Fruit fly (Drosophila melanogaster): ENCODE data around the gene rump.

rump gene

dm6 chr3R:9502416-9502763 is 7.7 kb downstream of the rump start, which contains the start of gene RhoL (continued):
- TF ChIP-seq shn (GFP tag; optimal IDR thresholded peaks at IDR 0.05) (no peak), Hey (tag; optimal IDR thresholded peaks at IDR 0.05) (no peak), Ptx1 (GFP tag; IDR thresholded peaks at IDR 0.05) (no peak), Lhr (GFP tag; optimal IDR thresholded peaks at IDR 0.05) (no peak), CG43689 (GFP tag; IDR thresholded peaks at IDR 0.05) (no peak), p53 (GFP tag; optimal IDR thresholded peaks at IDR 0.05) (no peak), Sry-β (GFP tag; optimal IDR thresholded peaks at IDR 0.05) (no peak), Gsc (GFP tag; IDR thresholded peaks at IDR 0.05) (no peak), CkIIα-i1 (GFP tag; IDR thresholded peaks at IDR 0.05) (no peak), CG4854 (GFP tag; optimal IDR thresholded peaks at IDR 0.05) (no peak), CG7271 (tag; optimal IDR thresholded peaks at IDR 0.05) (no peak), Med (GFP tag) (peak; percentile 88), ftz-f1 (GFP tag; optimal IDR thresholded peaks at IDR 0.05) (peak; percentile 74), sens (GFP tag) (peak; percentile 83), HLHmδ (GFP tag; optimal IDR thresholded peaks at IDR 0.05) (peak; percentile 90), Jarid2 (GFP tag; optimal IDR thresholded peaks at IDR 0.05) (peak; percentile 98), ken (GFP tag; IDR thresholded peaks at IDR 0.05) (no peak), CG11723 (GFP tag; optimal IDR thresholded peaks at IDR 0.05) (no peak), br (optimal IDR thresholded peaks at IDR 0.05) (no peak), Elba2 (GFP tag; optimal IDR thresholded peaks at IDR 0.05) (no peak), chif (GFP tag; optimal IDR thresholded peaks at IDR 0.05) (no peak), ap (GFP tag; IDR thresholded peaks at IDR 0.05) (no peak), Xbp1 (GFP tag; optimal IDR thresholded peaks at IDR 0.05) (peak; percentile 21), tna (GFP tag; IDR thresholded peaks at IDR 0.05; ENCODE audit: partially characterized antibody) (peak; percentile 48; the same call in 1 of the 2 replicates), CG3847 (GFP tag; IDR thresholded peaks at IDR 0.05) (no peak), CG5953 (GFP tag; IDR thresholded peaks at IDR 0.05) (0 out of 2 replicates have a peak, but pooled peaks have one; percentile 8), stwl (tag; optimal IDR thresholded peaks at IDR 0.05) (no peak), ATbp (GFP tag; optimal IDR thresholded peaks at IDR 0.05) (no peak), bigmax (GFP tag; optimal IDR thresholded peaks at IDR 0.05) (no peak), Dll (GFP tag; IDR thresholded peaks at IDR 0.05; ENCODE audit: partially characterized antibody) (peak; percentile 57; the same call in 1 of the 4 replicates), Lpt (GFP tag; optimal IDR thresholded peaks at IDR 0.05) (no peak), CG2116 (GFP tag; optimal IDR thresholded peaks at IDR 0.05) (no peak), Ssrp (tag; optimal IDR thresholded peaks at IDR 0.05) (no peak), Kr (GFP tag; optimal IDR thresholded peaks at IDR 0.05) (no peak), CG6654 (GFP tag; optimal IDR thresholded peaks at IDR 0.05) (no peak), CG34376 (GFP tag; optimal IDR thresholded peaks at IDR 0.05) (peak; percentile 75), Opbp (GFP tag; IDR thresholded peaks at IDR 0.05; ENCODE audit: partially characterized antibody) (peak; percentile 30; the same call in 1 of the 3 replicates), YL-1 (GFP tag; optimal IDR thresholded peaks at IDR 0.05) (no peak), E2f1 (GFP tag; IDR thresholded peaks at IDR 0.05) (no peak; the same call in 1 of the 2 replicates), usp (GFP tag; optimal IDR thresholded peaks at IDR 0.05) (no peak), Doc3 (GFP tag; IDR thresholded peaks at IDR 0.05; ENCODE audit: partially characterized antibody) (0 out of 3 replicates have a peak, but pooled peaks have one; percentile 36), eyg (GFP tag; optimal IDR thresholded peaks at IDR 0.05) (no peak), CG13287 (GFP tag; IDR thresholded peaks at IDR 0.05; ENCODE audit: partially characterized antibody) (peak; percentile 73), CG4707 (GFP tag; optimal IDR thresholded peaks at IDR 0.05) (peak; percentile 36), Awh (GFP tag; IDR thresholded peaks at IDR 0.05) (0 out of 2 replicates have a peak, but pooled peaks have one; percentile 37), pb (GFP tag; optimal IDR thresholded peaks at IDR 0.05) (peak; percentile 28), Deaf1 (tag; optimal IDR thresholded peaks at IDR 0.05) (peak; percentile 95), fd102C (GFP tag; optimal IDR thresholded peaks at IDR 0.05) (no peak), CG12659 (GFP tag; optimal IDR thresholded peaks at IDR 0.05) (peak; percentile 17), Usf (GFP tag; optimal IDR thresholded peaks at IDR 0.05) (no peak), Hr78 (GFP tag; optimal IDR thresholded peaks at IDR 0.05) (peak in 1 of 2 experiments; percentile 43)
